Fruit fly (Drosophila melanogaster): ENCODE measurements around the gene aph-1.

aph-1 gene

DNA sequence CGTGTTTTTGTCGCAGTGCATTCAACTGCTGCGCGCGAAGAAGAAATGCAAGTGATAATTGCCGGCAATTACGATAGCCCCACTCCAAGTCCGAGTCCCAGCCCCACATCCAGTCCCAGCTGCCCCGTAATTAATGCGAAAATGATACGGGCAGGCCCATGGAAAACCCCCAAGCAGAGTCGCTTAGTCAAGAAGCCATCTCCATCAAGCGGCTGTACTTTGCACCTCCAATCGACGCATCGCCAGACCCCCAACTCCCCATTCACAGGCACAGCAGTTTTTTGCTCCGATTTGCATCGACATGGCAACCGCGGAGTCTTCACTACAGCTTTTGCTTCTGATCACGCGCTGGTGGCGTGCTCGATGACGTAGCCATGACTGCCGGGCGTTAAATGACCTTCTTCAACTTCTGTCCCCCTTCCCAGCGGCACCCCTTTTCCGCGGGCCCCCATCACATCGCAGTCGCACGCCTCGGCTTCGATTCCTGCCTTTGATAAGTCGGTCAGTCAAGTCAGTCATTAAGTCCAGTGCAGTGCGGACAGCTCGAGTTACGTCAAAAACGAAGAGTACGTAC lies 40.2 kb downstream of the aph-1 start:
- TF ChIP-seq Sp1 (GFP tag; optimal IDR thresholded peaks at IDR 0.05): no peak
- no peak for TF ChIP-seq Jra (GFP tag; optimal IDR thresholded peaks at IDR 0.05)
- TF ChIP-seq CrebA (GFP tag; optimal IDR thresholded peaks at IDR 0.05; ENCODE audit: borderline replicate concordance): no peak
- TF ChIP-seq GATAd (GFP tag; optimal IDR thresholded peaks at IDR 0.05): no peak
- TF ChIP-seq rgr (GFP tag; optimal IDR thresholded peaks at IDR 0.05): no peak
- TF ChIP-seq Hnf4 (GFP tag; optimal IDR thresholded peaks at IDR 0.05): peak; percentile 77
- no peak for TF ChIP-seq fru (GFP tag; optimal IDR thresholded peaks at IDR 0.05)
- no peak for TF ChIP-seq dl (GFP tag; optimal IDR thresholded peaks at IDR 0.05; ENCODE audit: insufficient read depth in 1 of 2, partially characterized antibody in 2 of 2)
- no peak for TF ChIP-seq Rel (GFP tag; optimal IDR thresholded peaks at IDR 0.05)
- peak; percentile 86 for TF ChIP-seq Rel (tag; optimal IDR thresholded peaks at IDR 0.05)
- no peak for TF ChIP-seq usp (GFP tag; optimal IDR thresholded peaks at IDR 0.05)
- TF ChIP-seq dsf (GFP tag; optimal IDR thresholded peaks at IDR 0.05; ENCODE audit: borderline replicate concordance): no peak
- no peak for TF ChIP-seq dmrt93B (GFP tag; optimal IDR thresholded peaks at IDR 0.05)
- no peak for TF ChIP-seq Vsx2 (GFP tag; optimal IDR thresholded peaks at IDR 0.05; ENCODE audit: partially characterized antibody)

DNA sequence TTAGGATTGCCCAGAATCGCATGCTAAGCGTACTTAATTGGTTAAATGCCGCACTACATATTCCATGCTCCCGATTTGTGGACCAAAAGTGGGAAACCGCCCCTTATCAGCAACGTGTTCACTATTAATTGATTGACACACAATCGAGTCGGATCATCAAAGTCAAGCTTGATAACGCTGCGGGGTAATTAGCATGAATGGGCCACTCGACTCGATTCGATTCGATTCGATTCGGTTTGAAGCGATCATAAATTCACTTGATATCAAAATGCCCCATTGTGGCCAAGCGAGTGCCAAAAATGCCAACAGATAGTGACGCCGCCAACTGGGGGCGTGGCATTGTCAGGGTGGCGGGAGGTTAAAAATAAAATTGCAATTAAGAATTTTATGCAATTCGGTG lies 41.6 kb downstream of the aph-1 start:
- TF ChIP-seq HLH106 (tag; optimal IDR thresholded peaks at IDR 0.05): no peak
- TF ChIP-seq fru (GFP tag; optimal IDR thresholded peaks at IDR 0.05): no peak
- TF ChIP-seq pan (optimal IDR thresholded peaks at IDR 0.05): no peak
- no peak for TF ChIP-seq CrebA (GFP tag; optimal IDR thresholded peaks at IDR 0.05; ENCODE audit: borderline replicate concordance)
- no peak for TF ChIP-seq foxo (GFP tag; optimal IDR thresholded peaks at IDR 0.05)
- TF ChIP-seq Dif (GFP tag; optimal IDR thresholded peaks at IDR 0.05; ENCODE audit: partially characterized antibody): no peak

DNA sequence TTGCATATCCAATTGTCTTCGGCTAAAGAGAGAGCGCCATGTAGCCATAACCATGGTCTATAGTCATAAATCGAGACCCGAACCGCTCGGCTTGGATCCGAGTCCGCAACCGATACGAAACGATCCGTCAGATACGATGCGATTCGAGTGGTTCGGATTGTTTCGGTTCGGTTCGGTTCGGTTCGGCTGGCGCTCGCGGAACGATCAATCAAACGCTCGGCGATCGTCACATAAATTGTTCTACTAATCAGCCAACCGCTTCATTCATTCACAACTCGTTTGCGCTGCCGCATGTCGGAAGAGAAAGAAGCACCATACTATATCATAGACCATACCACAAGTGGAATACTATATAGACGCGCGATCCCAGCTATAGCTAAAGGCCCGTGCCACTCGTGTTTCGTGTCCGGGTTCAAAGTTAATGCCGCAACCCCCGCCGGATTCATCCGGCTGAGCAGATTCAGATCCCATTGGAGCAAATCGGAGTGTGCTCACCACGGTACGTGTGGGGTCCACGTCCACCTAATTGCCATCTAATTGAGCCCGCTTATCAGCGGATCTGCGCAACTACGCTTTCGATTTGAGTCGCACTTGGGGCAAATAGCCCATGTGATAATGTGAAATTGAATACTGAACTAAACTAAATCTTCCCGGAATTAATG lies 42.1 kb downstream of the aph-1 start:
- TF ChIP-seq woc (GFP tag; optimal IDR thresholded peaks at IDR 0.05) (no peak), ey (GFP tag; optimal IDR thresholded peaks at IDR 0.05) (no peak), tai (GFP tag; optimal IDR thresholded peaks at IDR 0.05) (no peak), fru (GFP tag; optimal IDR thresholded peaks at IDR 0.05) (no peak), Myc (optimal IDR thresholded peaks at IDR 0.05) (no peak), OdsH (GFP tag; optimal IDR thresholded peaks at IDR 0.05) (no peak), CrebA (GFP tag; optimal IDR thresholded peaks at IDR 0.05; ENCODE audit: borderline replicate concordance) (peak; percentile 3), HLH106 (tag; optimal IDR thresholded peaks at IDR 0.05) (no peak), Sp1 (GFP tag; optimal IDR thresholded peaks at IDR 0.05) (peak; percentile 12), Hnf4 (GFP tag; optimal IDR thresholded peaks at IDR 0.05) (no peak), br (GFP tag; optimal IDR thresholded peaks at IDR 0.05) (peak; percentile 1), Dfd (GFP tag; optimal IDR thresholded peaks at IDR 0.05) (no peak)

DNA sequence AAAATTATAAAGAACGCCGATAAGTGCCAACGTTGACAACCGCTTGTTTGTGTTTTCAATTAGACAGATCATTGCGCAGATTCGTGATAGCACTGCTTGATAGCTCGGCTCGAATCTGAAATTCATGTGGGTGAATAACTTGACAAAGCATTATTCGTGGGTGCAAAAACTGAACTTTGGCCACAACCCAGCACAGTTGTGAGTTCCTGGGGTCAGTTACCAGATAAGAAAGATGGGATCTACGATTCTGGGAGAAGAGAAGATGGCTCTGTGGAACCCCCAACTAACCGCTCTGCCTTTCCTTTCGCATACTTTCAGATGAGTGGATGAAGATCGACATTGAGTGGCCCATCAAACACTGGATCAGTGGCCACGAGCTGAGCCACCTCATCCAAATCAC lies 44.8 kb downstream of the aph-1 start:
- TF ChIP-seq Rel (GFP tag; optimal IDR thresholded peaks at IDR 0.05) (no peak), Rel (tag; optimal IDR thresholded peaks at IDR 0.05) (peak; percentile 77), br (GFP tag; optimal IDR thresholded peaks at IDR 0.05) (no peak), CrebA (GFP tag; optimal IDR thresholded peaks at IDR 0.05; ENCODE audit: borderline replicate concordance) (peak; percentile 13), fru (GFP tag; optimal IDR thresholded peaks at IDR 0.05) (no peak), Sp1 (GFP tag; optimal IDR thresholded peaks at IDR 0.05) (no peak), OdsH (GFP tag; optimal IDR thresholded peaks at IDR 0.05) (no peak), dmrt93B (GFP tag; optimal IDR thresholded peaks at IDR 0.05) (no peak), jim (GFP tag; optimal IDR thresholded peaks at IDR 0.05) (no peak)

DNA sequence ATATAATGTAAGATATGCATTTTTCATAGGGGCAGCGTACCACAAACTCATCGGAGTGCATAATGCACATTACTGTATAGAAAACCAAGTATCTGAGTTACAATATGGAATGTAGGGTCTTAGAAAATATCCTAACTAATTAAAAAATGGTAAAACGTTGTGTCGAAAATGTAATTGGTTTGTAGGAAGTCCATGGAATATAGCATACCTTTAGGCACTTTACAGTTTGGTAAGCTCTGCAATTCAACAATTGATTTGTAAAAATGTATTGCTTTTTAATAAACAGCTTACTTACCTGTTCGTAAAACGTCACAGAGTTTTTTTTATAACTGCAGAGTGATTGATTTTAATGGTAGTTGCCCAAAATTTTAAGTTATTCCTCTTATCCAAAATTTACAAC lies 46.1 kb downstream of the aph-1 start, which contains the start of gene CG2964:
CG2964 (plus strand) TSS at position 301 of the 400 bp plus-strand sequence.
- TF ChIP-seq lola (GFP tag; optimal IDR thresholded peaks at IDR 0.05) (no peak), Myc (optimal IDR thresholded peaks at IDR 0.05) (peak; percentile 62)

DNA sequence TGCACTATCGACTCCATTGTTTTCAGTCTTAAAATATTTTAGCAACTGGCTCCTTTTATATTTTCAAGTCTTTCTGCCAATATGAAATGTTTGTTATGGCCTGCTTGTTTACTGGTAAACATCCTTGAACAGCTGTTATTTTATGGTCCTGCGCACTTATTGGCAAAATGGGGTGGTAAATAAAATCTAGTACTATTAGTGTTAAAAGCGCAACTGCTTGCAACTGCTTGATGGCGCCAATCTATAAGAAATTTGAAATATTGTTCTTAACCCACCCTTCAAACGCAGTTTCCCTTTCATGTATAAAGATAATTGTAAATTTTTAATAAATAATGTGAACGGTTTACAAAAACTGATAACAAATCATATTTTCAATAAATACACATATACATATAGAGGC lies 49.6 kb downstream of the aph-1 start, which contains the start of gene G6P:
G6P (minus strand) TSS at position 88 of the 400 bp plus-strand sequence.
- TF ChIP-seq psq (GFP tag; optimal IDR thresholded peaks at IDR 0.05) (no peak), rgr (GFP tag; optimal IDR thresholded peaks at IDR 0.05) (no peak), brk (GFP tag; optimal IDR thresholded peaks at IDR 0.05) (no peak), woc (GFP tag; optimal IDR thresholded peaks at IDR 0.05) (no peak), HLH106 (tag; optimal IDR thresholded peaks at IDR 0.05) (no peak), CrebA (GFP tag; optimal IDR thresholded peaks at IDR 0.05; ENCODE audit: borderline replicate concordance) (no peak), lola (GFP tag; optimal IDR thresholded peaks at IDR 0.05) (no peak), br (GFP tag; optimal IDR thresholded peaks at IDR 0.05) (no peak), N (GFP tag; optimal IDR thresholded peaks at IDR 0.05) (no peak), CG32264 (GFP tag; optimal IDR thresholded peaks at IDR 0.05) (no peak), sage (GFP tag; optimal IDR thresholded peaks at IDR 0.05) (no peak), Rel (GFP tag; optimal IDR thresholded peaks at IDR 0.05) (no peak), Rel (tag; optimal IDR thresholded peaks at IDR 0.05) (no peak), dsf (GFP tag; optimal IDR thresholded peaks at IDR 0.05; ENCODE audit: borderline replicate concordance) (no peak)

Data from whole organism, wandering third instar larva.